Fruit fly (Drosophila melanogaster) whole organism, embryonic: ENCODE results near the gene CG16854.
A peak's percentile ranks its signal among the peaks of the same experiment; 100 is the strongest.

Source experiments
- CG10366 ChIP-seq: fragments of 200-800 bp; sonication (Bioruptor generic); IDR thresholded peaks from 2 replicates; pipeline ENCODE4 v1.3.6; 2022; ENCODE audit warnings: missing biosample characterization, missing genetic modification characterization
- CG11247 ChIP-seq: fragments of 200-800 bp; sonication (Bioruptor generic); IDR thresholded peaks from 2 replicates; pipeline ENCODE4 v1.3.6; 2022; ENCODE audit warnings: missing biosample characterization, missing genetic modification characterization
- CG11456 ChIP-seq: fragments of 200-800 bp; sonication (Bioruptor generic); IDR thresholded peaks from 3 replicates; pipeline ENCODE4 v1.3.6; 2022; ENCODE audit warnings: missing biosample characterization, missing genetic modification characterization
- CG12391 ChIP-seq: fragments of 200-800 bp; sonication (Bioruptor generic); optimal IDR thresholded peaks from 3 replicates; lab custom pipeline; 2018; ENCODE audit warnings: missing biosample characterization, mild to moderate bottlenecking, missing genetic modification characterization, moderate library complexity
- CG12659 ChIP-seq: fragments of 200-800 bp; sonication (Bioruptor generic); optimal IDR thresholded peaks from 3 replicates; lab custom pipeline; 2017; ENCODE audit warnings: mild to moderate bottlenecking, missing biosample characterization, missing genetic modification reagents, missing genetic modification characterization
- CG12942 ChIP-seq: fragments of 200-800 bp; sonication (Bioruptor generic); optimal IDR thresholded peaks from 3 replicates; lab custom pipeline; 2016; ENCODE audit warnings: missing biosample characterization, missing genetic modification characterization
- CG15514 ChIP-seq: fragments of 200-800 bp; sonication (Bioruptor generic); optimal IDR thresholded peaks from 3 replicates; lab custom pipeline; 2017; ENCODE audit warnings: missing biosample characterization, missing genetic modification characterization, mild to moderate bottlenecking, moderate library complexity, missing genetic modification reagents
- CG16779 ChIP-seq: fragments of 200-800 bp; sonication (Bioruptor generic); IDR thresholded peaks from 2 replicates; pipeline ENCODE4 v1.3.6; 2022; ENCODE audit warnings: missing biosample characterization, missing genetic modification characterization
- CG17359 ChIP-seq: fragments of 200-800 bp; sonication (Bioruptor generic); optimal IDR thresholded peaks from 3 replicates; lab custom pipeline; 2018; ENCODE audit warnings: missing biosample characterization, mild to moderate bottlenecking, missing genetic modification characterization, moderate library complexity
- CG18599 ChIP-seq: fragments of 200-800 bp; sonication (Bioruptor generic); optimal IDR thresholded peaks from 3 replicates; lab custom pipeline; 2017; ENCODE audit warnings: missing biosample characterization, missing genetic modification characterization, mild to moderate bottlenecking, moderate library complexity, missing genetic modification reagents
- CG18764 ChIP-seq: fragments of 200-800 bp; sonication (Bioruptor generic); optimal IDR thresholded peaks from 3 replicates; lab custom pipeline; 2016; ENCODE audit warnings: missing biosample characterization, missing genetic modification characterization
- CG2120 ChIP-seq: fragments of 200-800 bp; sonication (Bioruptor generic); optimal IDR thresholded peaks from 3 replicates; lab custom pipeline; 2016; ENCODE audit warnings: missing biosample characterization, missing genetic modification characterization
- CG30403 ChIP-seq: fragments of 200-800 bp; sonication (Bioruptor generic); optimal IDR thresholded peaks from 3 replicates; lab custom pipeline; 2016; ENCODE audit warnings: missing biosample characterization, missing genetic modification characterization
- CG4707 ChIP-seq: fragments of 200-800 bp; sonication (Bioruptor generic); optimal IDR thresholded peaks from 2 replicates; lab custom pipeline; 2018; ENCODE audit warnings: missing biosample characterization, mild to moderate bottlenecking, missing genetic modification characterization, moderate library complexity
- CG4854 ChIP-seq: fragments of 200-800 bp; sonication (Bioruptor generic); optimal IDR thresholded peaks from 2 replicates; lab custom pipeline; 2016; ENCODE audit warnings: missing biosample characterization, missing genetic modification characterization, inconsistent platforms
- CG6813 ChIP-seq: fragments of 200-800 bp; sonication (Bioruptor generic); optimal IDR thresholded peaks from 2 replicates; lab custom pipeline; 2017; ENCODE audit warnings: missing biosample characterization, missing genetic modification characterization, mild to moderate bottlenecking, moderate library complexity, missing genetic modification reagents
- CG7928 ChIP-seq: fragments of 200-800 bp; sonication (Bioruptor generic); optimal IDR thresholded peaks from 2 replicates; lab custom pipeline; 2017; ENCODE audit warnings: missing biosample characterization, mild to moderate bottlenecking, missing genetic modification characterization
- CG9817 ChIP-seq: fragments of 200-800 bp; sonication (Bioruptor generic); optimal IDR thresholded peaks from 2 replicates; lab custom pipeline; 2018; ENCODE audit warnings: missing biosample characterization, mild to moderate bottlenecking, missing genetic modification characterization, moderate library complexity
- CG9932 ChIP-seq: fragments of 200-800 bp; sonication (Bioruptor generic); IDR thresholded peaks from 2 replicates; pipeline ENCODE4 v1.3.6; 2022; ENCODE audit warnings: missing biosample characterization, missing genetic modification characterization
- Camta ChIP-seq: fragments of 200-800 bp; sonication (Bioruptor generic); optimal IDR thresholded peaks from 2 replicates; lab custom pipeline; 2016; ENCODE audit warnings: missing biosample characterization, missing genetic modification characterization
- Deaf1 ChIP-seq: fragments of 200-800 bp; optimal IDR thresholded peaks from 3 replicates; lab custom pipeline; 2019; ENCODE audit warnings: missing biosample characterization, mild to moderate bottlenecking, missing genetic modification characterization, moderate library complexity
- Dll ChIP-seq: fragments of 200-800 bp; sonication (Bioruptor generic); IDR thresholded peaks from 4 replicates; pipeline ENCODE4 v1.3.6; 2022; ENCODE audit warnings: missing biosample characterization, missing genetic modification characterization; ENCODE audit not compliant: partially characterized antibody
- Eip74EF ChIP-seq, 2 experiments: fragments of 200-800 bp in 1 of 2; fragments of >200 bp in 1 of 2; sonication (Bioruptor generic) in 1 of 2; optimal IDR thresholded peaks; 2 replicates each; lab custom pipeline; 2017 to 2019; ENCODE audit warnings: missing biosample characterization in 2 of 2, missing genetic modification characterization in 2 of 2, mild to moderate bottlenecking in 1 of 2, moderate library complexity in 1 of 2
- Gug ChIP-seq: fragments of 200-800 bp; sonication (Bioruptor generic); IDR thresholded peaks from 4 replicates; pipeline ENCODE4 v1.3.6; 2022; ENCODE audit warnings: missing biosample characterization, missing genetic modification characterization
- H15 ChIP-seq: fragments of 200-800 bp; sonication (Bioruptor generic); IDR thresholded peaks from 3 replicates; pipeline ENCODE4 v1.3.6; 2022; ENCODE audit warnings: missing biosample characterization, missing genetic modification characterization
- HHEX ChIP-seq: fragments of 200-800 bp; sonication (Bioruptor generic); optimal IDR thresholded peaks from 3 replicates; lab custom pipeline; 2017; ENCODE audit warnings: missing biosample characterization, mild to moderate bottlenecking, missing genetic modification characterization, missing genetic modification reagents
- Nf-YA ChIP-seq: fragments of 200-800 bp; sonication (Bioruptor generic); IDR thresholded peaks from 2 replicates; pipeline ENCODE4 v1.3.6; 2022; ENCODE audit warnings: missing biosample characterization, missing genetic modification characterization
- Rx ChIP-seq: fragments of 200-800 bp; sonication (Bioruptor generic); IDR thresholded peaks from 2 replicates; pipeline ENCODE4 v1.3.6; 2022; ENCODE audit warnings: missing biosample characterization, missing genetic modification characterization
- Stat92E ChIP-seq, 3 experiments: fragments of >200 bp in 2 of 3; fragments of 200-800 bp in 1 of 3; sonication (Bioruptor generic) in 1 of 3; optimal IDR thresholded peaks; 2 replicates each; lab custom pipeline; 2017 to 2019; ENCODE audit warnings: missing biosample characterization in 3 of 3, missing genetic modification characterization in 3 of 3, mild to moderate bottlenecking in 1 of 3, moderate library complexity in 1 of 3
- Trl ChIP-seq, 3 experiments: fragments of >200 bp in 2 of 3; fragments of 200-800 bp in 1 of 3; sonication (Bioruptor generic) in 1 of 3; optimal IDR thresholded peaks; 2 replicates in 1 of 3; 3 replicates in 2 of 3; lab custom pipeline; 2016 to 2017; ENCODE audit warnings: missing biosample characterization in 1 of 3, missing genetic modification characterization in 1 of 3
- bowl ChIP-seq: fragments of 200-800 bp; sonication (Bioruptor generic); IDR thresholded peaks from 2 replicates; pipeline ENCODE4 v1.3.6; 2022; ENCODE audit warnings: missing biosample characterization, missing genetic modification characterization
- ci ChIP-seq: fragments of 200-800 bp; sonication (Bioruptor generic); IDR thresholded peaks from 3 replicates; pipeline ENCODE4 v1.3.6; 2022; ENCODE audit warnings: missing biosample characterization, missing genetic modification characterization
- dan ChIP-seq: fragments of 200-800 bp; sonication (Bioruptor generic); IDR thresholded peaks from 2 replicates; pipeline ENCODE4 v1.3.6; 2022; ENCODE audit warnings: missing biosample characterization, missing genetic modification characterization
- ewg ChIP-seq: fragments of 200-800 bp; sonication (Bioruptor generic); optimal IDR thresholded peaks from 3 replicates; lab custom pipeline; 2017; ENCODE audit warnings: mild to moderate bottlenecking, missing biosample characterization, missing genetic modification reagents, missing genetic modification characterization
- gfzf ChIP-seq: fragments of 200-800 bp; sonication (Bioruptor generic); optimal IDR thresholded peaks from 2 replicates; lab custom pipeline; 2016; ENCODE audit warnings: missing biosample characterization, mild to moderate bottlenecking, missing genetic modification characterization, moderate library complexity
- ken ChIP-seq: fragments of 200-800 bp; sonication (Bioruptor generic); IDR thresholded peaks from 3 replicates; pipeline ENCODE4 v1.3.6; 2022; ENCODE audit warnings: missing biosample characterization, missing genetic modification characterization
- mld ChIP-seq: fragments of 200-800 bp; sonication (Bioruptor generic); IDR thresholded peaks from 3 replicates; pipeline ENCODE4 v1.3.6; 2022; ENCODE audit warnings: missing biosample characterization, missing genetic modification characterization; ENCODE audit not compliant: partially characterized antibody
- pita ChIP-seq: fragments of 200-800 bp; sonication (Bioruptor generic); optimal IDR thresholded peaks from 2 replicates; lab custom pipeline; 2017; ENCODE audit warnings: missing biosample characterization, mild to moderate bottlenecking, missing genetic modification characterization
- prd ChIP-seq, 3 experiments: fragments of >200 bp in 2 of 3; fragments of 200-800 bp in 1 of 3; sonication (Bioruptor generic) in 1 of 3; optimal IDR thresholded peaks in 2 of 3; IDR thresholded peaks in 1 of 3; 2 replicates in 2 of 3; 3 replicates in 1 of 3; pipeline versions ENCODE4 v1.3.6 to Lab custom; 2017 to 2022; ENCODE audit warnings: missing biosample characterization in 1 of 3, missing genetic modification characterization in 1 of 3
- row ChIP-seq: fragments of 200-800 bp; sonication (Bioruptor generic); IDR thresholded peaks from 3 replicates; pipeline ENCODE4 v1.3.6; 2022; ENCODE audit warnings: missing biosample characterization, missing genetic modification characterization
- scrt ChIP-seq: fragments of 200-800 bp; sonication (Bioruptor generic); optimal IDR thresholded peaks from 2 replicates; lab custom pipeline; 2018; ENCODE audit warnings: missing biosample characterization, mild to moderate bottlenecking, missing genetic modification characterization, moderate library complexity
- seq ChIP-seq: fragments of 200-800 bp; sonication (Bioruptor generic); IDR thresholded peaks from 2 replicates; pipeline ENCODE4 v1.3.6; 2022; ENCODE audit warnings: missing biosample characterization, missing genetic modification characterization
- sim ChIP-seq: fragments of 200-800 bp; sonication (Bioruptor generic); IDR thresholded peaks from 2 replicates; pipeline ENCODE4 v1.3.6; 2022; ENCODE audit warnings: missing biosample characterization, missing genetic modification characterization
- slbo ChIP-seq: fragments of 200-800 bp; sonication (Bioruptor generic); IDR thresholded peaks from 2 replicates; pipeline ENCODE4 v1.3.6; 2022; ENCODE audit warnings: missing biosample characterization, missing genetic modification characterization
- so ChIP-seq: fragments of 200-800 bp; sonication (Bioruptor generic); IDR thresholded peaks from 3 replicates; pipeline ENCODE4 v1.3.6; 2022; ENCODE audit warnings: missing biosample characterization, missing genetic modification characterization
- tx ChIP-seq: fragments of 200-800 bp; sonication (Bioruptor generic); optimal IDR thresholded peaks from 2 replicates; lab custom pipeline; 2016; ENCODE audit warnings: missing biosample characterization, missing genetic modification characterization
- zen ChIP-seq: fragments of 200-800 bp; sonication (Bioruptor generic); optimal IDR thresholded peaks from 3 replicates; lab custom pipeline; 2018; ENCODE audit warnings: missing biosample characterization, mild to moderate bottlenecking, missing genetic modification characterization, moderate library complexity

CG16854 gene

dm6 chr2L:11086357-11086924 lies at the start of gene CG16854:
TSS of gene CG16854 (plus strand) at chr2L:11086721.
- peak; percentile 0 for TF ChIP-seq scrt (GFP tag; lab: Kevin White, UChicago)
- TF ChIP-seq dan (GFP tag; lab: Robert Waterston, UW): no peak
- peak; percentile 60 for TF ChIP-seq row (GFP tag; lab: Robert Waterston, UW)
- no peak for TF ChIP-seq CG18764 (GFP tag; lab: Kevin White, UChicago)
- TF ChIP-seq Eip74EF (GFP tag; optimal IDR thresholded peaks at IDR 0.05; lab: Kevin White, UChicago): no peak
- TF ChIP-seq CG16779 (GFP tag; lab: Robert Waterston, UW): peak; percentile 55; the same call in 1 of the 2 replicates
- no peak for TF ChIP-seq CG4707 (GFP tag; lab: Kevin White, UChicago)
- TF ChIP-seq Stat92E (GFP tag; optimal IDR thresholded peaks at IDR 0.05; lab: Kevin White, UChicago): no peak
- TF ChIP-seq CG12659: peak; percentile 10
- TF ChIP-seq CG12942 (GFP tag; lab: Kevin White, UChicago): no peak
- TF ChIP-seq CG12391 (tag; lab: Kevin White, UChicago): peak; percentile 19
- peak; percentile 99 for TF ChIP-seq ewg (GFP tag; lab: Kevin White, UChicago)
- TF ChIP-seq gfzf (GFP tag; lab: Kevin White, UChicago): no peak
- TF ChIP-seq pita (GFP tag; lab: Kevin White, UChicago): no peak
- TF ChIP-seq CG11456 (GFP tag; lab: Robert Waterston, UW): 0 out of 3 replicates have a peak, but pooled peaks have one; percentile 7
- TF ChIP-seq CG17359: no peak
- no peak for TF ChIP-seq Dll
- peak; percentile 42 for TF ChIP-seq CG2120 (GFP tag; lab: Kevin White, UChicago)
- no peak for TF ChIP-seq Nf-YA
- TF ChIP-seq tx: no peak
- TF ChIP-seq Camta (GFP tag; lab: Kevin White, UChicago): no peak
- no peak for TF ChIP-seq H15 (GFP tag; lab: Robert Waterston, UW)
- 0 out of 2 replicates have a peak, but pooled peaks have one; percentile 11 for TF ChIP-seq Rx (GFP tag; lab: Robert Waterston, UW)
- TF ChIP-seq CG11247 (GFP tag; lab: Robert Waterston, UW): 0 out of 2 replicates have a peak, but pooled peaks have one; percentile 9
- no peak for TF ChIP-seq ken (GFP tag; lab: Robert Waterston, UW)
- TF ChIP-seq CG4854 (GFP tag; lab: Kevin White, UChicago): no peak
- TF ChIP-seq so (GFP tag; lab: Robert Waterston, UW): no peak
- peak; percentile 13 for TF ChIP-seq CG30403 (GFP tag; lab: Kevin White, UChicago)
- no peak for TF ChIP-seq HHEX
- TF ChIP-seq Deaf1 (tag; lab: Kevin White, UChicago): peak; percentile 64
- 0 out of 2 replicates have a peak, but pooled peaks have one; percentile 44 for TF ChIP-seq bowl (GFP tag; lab: Robert Waterston, UW)
- peak; percentile 60; the same call in 1 of the 2 replicates for TF ChIP-seq slbo (GFP tag; lab: Robert Waterston, UW)
- TF ChIP-seq mld: 0 out of 3 replicates have a peak, but pooled peaks have one; percentile 28
- peak; percentile 47 for TF ChIP-seq CG18599 (GFP tag; lab: Kevin White, UChicago)
- peak; percentile 23; the same call in 1 of the 2 replicates for TF ChIP-seq seq (GFP tag; lab: Robert Waterston, UW)
- no peak for TF ChIP-seq sim (GFP tag; lab: Robert Waterston, UW)
- TF ChIP-seq CG15514: peak; percentile 32
- peak; percentile 27; the same call in 1 of the 3 replicates for TF ChIP-seq ci (GFP tag; lab: Robert Waterston, UW)
- peak; percentile 16 for TF ChIP-seq CG6813
- TF ChIP-seq Trl (optimal IDR thresholded peaks at IDR 0.05; lab: Kevin White, UChicago): peak; percentile 41 to 51
- TF ChIP-seq Trl (GFP tag; optimal IDR thresholded peaks at IDR 0.05; lab: Kevin White, UChicago): peak; percentile 24
- TF ChIP-seq zen (tag; lab: Kevin White, UChicago): no peak
- TF ChIP-seq CG9932 (GFP tag; lab: Robert Waterston, UW): peak; percentile 41
- no peak for TF ChIP-seq CG9817 (tag; lab: Kevin White, UChicago)
- TF ChIP-seq CG10366 (GFP tag; lab: Robert Waterston, UW): peak; percentile 9; the same call in 1 of the 2 replicates
- no peak for TF ChIP-seq prd (optimal IDR thresholded peaks at IDR 0.05; lab: Kevin White, UChicago)
- TF ChIP-seq prd (GFP tag; IDR thresholded peaks at IDR 0.05; lab: Robert Waterston, UW): 0 out of 3 replicates have a peak, but pooled peaks have one; percentile 17
- peak; percentile 83 for TF ChIP-seq CG7928 (GFP tag; lab: Kevin White, UChicago)
- peak; percentile 18; the same call in 1 of the 4 replicates for TF ChIP-seq Gug
